Fruit fly (Drosophila melanogaster) whole organism, embryonic: ENCODE measurements around the gene ato.

Experiments
- Abd-B ChIP-seq: fragments of 200-800 bp; sonication (Bioruptor generic); optimal IDR thresholded peaks from 2 replicates; lab custom pipeline; 2018; ENCODE audit warnings: missing biosample characterization, mild to moderate bottlenecking, missing genetic modification characterization, moderate library complexity
- Bdp1 ChIP-seq: fragments of 200-800 bp; sonication (Bioruptor generic); optimal IDR thresholded peaks from 3 replicates; lab custom pipeline; 2016; ENCODE audit warnings: missing biosample characterization, missing genetic modification characterization
- Bgb ChIP-seq: fragments of 200-800 bp; sonication (Bioruptor generic); IDR thresholded peaks from 2 replicates; pipeline ENCODE4 v1.3.6; 2022; ENCODE audit warnings: missing biosample characterization, missing genetic modification characterization; ENCODE audit not compliant: partially characterized antibody
- CG11695 ChIP-seq: fragments of 200-800 bp; sonication (Bioruptor generic); IDR thresholded peaks from 3 replicates; pipeline ENCODE4 v1.3.6; 2022; ENCODE audit warnings: missing biosample characterization, missing genetic modification characterization
- CG12659 ChIP-seq: fragments of 200-800 bp; sonication (Bioruptor generic); optimal IDR thresholded peaks from 3 replicates; lab custom pipeline; 2017; ENCODE audit warnings: mild to moderate bottlenecking, missing biosample characterization, missing genetic modification reagents, missing genetic modification characterization
- CG13287 ChIP-seq: fragments of 200-800 bp; sonication (Bioruptor generic); IDR thresholded peaks from 2 replicates; pipeline ENCODE4 v1.3.6; 2022; ENCODE audit warnings: missing biosample characterization, missing genetic modification characterization; ENCODE audit not compliant: partially characterized antibody
- CG14965 ChIP-seq: fragments of 200-800 bp; sonication (Bioruptor generic); optimal IDR thresholded peaks from 2 replicates; lab custom pipeline; 2016; ENCODE audit warnings: missing biosample characterization, missing genetic modification characterization, borderline replicate concordance
- CG15479 ChIP-seq: fragments of 200-800 bp; sonication (Bioruptor generic); optimal IDR thresholded peaks from 3 replicates; lab custom pipeline; 2019; ENCODE audit warnings: missing biosample characterization, mild to moderate bottlenecking, missing genetic modification characterization, moderate library complexity
- CG16813 ChIP-seq: fragments of 200-800 bp; sonication (Bioruptor generic); IDR thresholded peaks from 3 replicates; pipeline ENCODE4 v1.3.6; 2022; ENCODE audit warnings: missing biosample characterization, missing genetic modification characterization; ENCODE audit not compliant: partially characterized antibody
- CG2875 ChIP-seq: fragments of 200-800 bp; sonication (Bioruptor generic); optimal IDR thresholded peaks from 2 replicates; lab custom pipeline; 2017; ENCODE audit warnings: missing biosample characterization, mild to moderate bottlenecking, missing genetic modification characterization, missing genetic modification reagents
- CG30431 ChIP-seq: fragments of 200-800 bp; sonication (Bioruptor generic); optimal IDR thresholded peaks from 2 replicates; lab custom pipeline; 2017; ENCODE audit warnings: missing biosample characterization, missing genetic modification characterization
- CG31441 ChIP-seq: fragments of 200-800 bp; sonication (Bioruptor generic); IDR thresholded peaks from 2 replicates; pipeline ENCODE4 v1.3.6; 2022; ENCODE audit warnings: missing biosample characterization, missing genetic modification characterization
- CG33557 ChIP-seq: fragments of 200-800 bp; sonication (Bioruptor generic); optimal IDR thresholded peaks from 2 replicates; lab custom pipeline; 2019; ENCODE audit warnings: missing biosample characterization, mild to moderate bottlenecking, missing genetic modification characterization, moderate library complexity
- CG3407 ChIP-seq: fragments of 200-800 bp; sonication (Bioruptor generic); optimal IDR thresholded peaks from 2 replicates; lab custom pipeline; 2018; ENCODE audit warnings: missing biosample characterization, mild to moderate bottlenecking, missing genetic modification characterization
- CG4282 ChIP-seq: fragments of 200-800 bp; sonication (Bioruptor generic); optimal IDR thresholded peaks from 2 replicates; lab custom pipeline; 2016; ENCODE audit warnings: missing biosample characterization, missing genetic modification characterization
- CG4707 ChIP-seq: fragments of 200-800 bp; sonication (Bioruptor generic); optimal IDR thresholded peaks from 2 replicates; lab custom pipeline; 2018; ENCODE audit warnings: missing biosample characterization, mild to moderate bottlenecking, missing genetic modification characterization, moderate library complexity
- CG6254 ChIP-seq: fragments of 200-800 bp; sonication (Bioruptor generic); optimal IDR thresholded peaks from 3 replicates; lab custom pipeline; 2017; ENCODE audit warnings: mild to moderate bottlenecking, missing biosample characterization, missing genetic modification reagents, missing genetic modification characterization
- CG6791 ChIP-seq: fragments of 200-800 bp; sonication (Bioruptor generic); IDR thresholded peaks from 3 replicates; pipeline ENCODE4 v1.3.6; 2022; ENCODE audit warnings: missing biosample characterization, missing genetic modification characterization; ENCODE audit not compliant: partially characterized antibody
- CG7556 ChIP-seq: fragments of 200-800 bp; sonication (Bioruptor generic); optimal IDR thresholded peaks from 2 replicates; lab custom pipeline; 2017; ENCODE audit warnings: missing biosample characterization, mild to moderate bottlenecking, missing genetic modification characterization
- CG8290 ChIP-seq, 3 experiments: fragments of 200-800 bp; sonication (Bioruptor generic); optimal IDR thresholded peaks; 2 replicates each; lab custom pipeline; 2016 to 2019; ENCODE audit warnings: missing biosample characterization in 3 of 3, missing genetic modification characterization in 3 of 3, mild to moderate bottlenecking in 2 of 3, moderate library complexity in 1 of 3
- CG8924 ChIP-seq: fragments of 200-800 bp; optimal IDR thresholded peaks from 3 replicates; lab custom pipeline; 2019; ENCODE audit warnings: missing biosample characterization, mild to moderate bottlenecking, missing genetic modification characterization, moderate library complexity
- Camta ChIP-seq: fragments of 200-800 bp; sonication (Bioruptor generic); optimal IDR thresholded peaks from 2 replicates; lab custom pipeline; 2016; ENCODE audit warnings: missing biosample characterization, missing genetic modification characterization
- Dll ChIP-seq: fragments of 200-800 bp; sonication (Bioruptor generic); IDR thresholded peaks from 4 replicates; pipeline ENCODE4 v1.3.6; 2022; ENCODE audit warnings: missing biosample characterization, missing genetic modification characterization; ENCODE audit not compliant: partially characterized antibody
- Dp ChIP-seq: fragments of 200-800 bp; sonication (Bioruptor generic); optimal IDR thresholded peaks from 2 replicates; lab custom pipeline; 2018; ENCODE audit warnings: missing biosample characterization, mild to moderate bottlenecking, missing genetic modification characterization, moderate library complexity
- Fer3 ChIP-seq: fragments of 200-800 bp; sonication (Bioruptor generic); optimal IDR thresholded peaks from 2 replicates; lab custom pipeline; 2018; ENCODE audit warnings: missing biosample characterization, mild to moderate bottlenecking, missing genetic modification characterization, moderate library complexity
- Gsc ChIP-seq: fragments of 200-800 bp; sonication (Bioruptor generic); IDR thresholded peaks from 2 replicates; pipeline ENCODE4 v1.3.6; 2022; ENCODE audit warnings: missing biosample characterization, missing genetic modification characterization
- Hr39 ChIP-seq: fragments of >200 bp; optimal IDR thresholded peaks from 2 replicates; lab custom pipeline; 2017
- MESR4 ChIP-seq: fragments of 200-800 bp; sonication (Bioruptor generic); optimal IDR thresholded peaks from 2 replicates; lab custom pipeline; 2018; ENCODE audit warnings: missing biosample characterization, mild to moderate bottlenecking, missing genetic modification characterization, moderate library complexity
- Med ChIP-seq: fragments of 200-800 bp; sonication (Bioruptor generic); peaks from one replicate; lab custom pipeline; 2016; ENCODE audit warnings: missing biosample characterization, missing genetic modification characterization, mild to moderate bottlenecking, inconsistent platforms, moderate library complexity
- Oli ChIP-seq: fragments of 200-800 bp; sonication (Bioruptor generic); optimal IDR thresholded peaks from 2 replicates; lab custom pipeline; 2018; ENCODE audit warnings: missing biosample characterization, mild to moderate bottlenecking, missing genetic modification characterization, moderate library complexity
- Sry-β ChIP-seq: fragments of 200-800 bp; sonication (Bioruptor generic); optimal IDR thresholded peaks from 2 replicates; lab custom pipeline; 2018; ENCODE audit warnings: missing biosample characterization, mild to moderate bottlenecking, missing genetic modification characterization, moderate library complexity
- Stat92E ChIP-seq, 3 experiments: fragments of >200 bp in 2 of 3; fragments of 200-800 bp in 1 of 3; sonication (Bioruptor generic) in 1 of 3; optimal IDR thresholded peaks; 2 replicates each; lab custom pipeline; 2017 to 2019; ENCODE audit warnings: missing biosample characterization in 3 of 3, missing genetic modification characterization in 3 of 3, mild to moderate bottlenecking in 1 of 3, moderate library complexity in 1 of 3
- amos ChIP-seq: fragments of 200-800 bp; sonication (Bioruptor generic); IDR thresholded peaks from 2 replicates; pipeline ENCODE4 v1.3.6; 2022; ENCODE audit warnings: missing biosample characterization, missing genetic modification characterization; ENCODE audit not compliant: partially characterized antibody
- dmrt99B ChIP-seq: fragments of 200-800 bp; sonication (Bioruptor generic); optimal IDR thresholded peaks from 2 replicates; lab custom pipeline; 2018; ENCODE audit warnings: missing biosample characterization, mild to moderate bottlenecking, missing genetic modification characterization, moderate library complexity
- dysf ChIP-seq: fragments of 200-800 bp; sonication (Bioruptor generic); IDR thresholded peaks from 3 replicates; pipeline ENCODE4 v1.3.6; 2022; ENCODE audit warnings: missing biosample characterization, missing genetic modification characterization
- grau ChIP-seq: fragments of 200-800 bp; optimal IDR thresholded peaks from 3 replicates; lab custom pipeline; 2019; ENCODE audit warnings: missing biosample characterization, mild to moderate bottlenecking, missing genetic modification characterization, moderate library complexity
- gt ChIP-seq: fragments of 200-800 bp; sonication (Bioruptor generic); IDR thresholded peaks from 2 replicates; pipeline ENCODE4 v1.3.6; 2022; ENCODE audit warnings: missing biosample characterization, missing genetic modification characterization
- knrl ChIP-seq: fragments of 200-800 bp; sonication (Bioruptor generic); IDR thresholded peaks from 3 replicates; pipeline ENCODE4 v1.3.6; 2022; ENCODE audit warnings: missing biosample characterization, missing genetic modification characterization; ENCODE audit not compliant: partially characterized antibody
- nom ChIP-seq: fragments of 200-800 bp; sonication (Bioruptor generic); optimal IDR thresholded peaks from 2 replicates; lab custom pipeline; 2017; ENCODE audit warnings: missing biosample characterization, missing genetic modification characterization, mild to moderate bottlenecking, moderate library complexity, missing genetic modification reagents
- phol ChIP-seq: fragments of 200-800 bp; sonication (Bioruptor generic); optimal IDR thresholded peaks from 3 replicates; lab custom pipeline; 2018; ENCODE audit warnings: missing biosample characterization, mild to moderate bottlenecking, missing genetic modification characterization, moderate library complexity
- pzg ChIP-seq: fragments of 200-800 bp; sonication (Bioruptor generic); optimal IDR thresholded peaks from 3 replicates; lab custom pipeline; 2018; ENCODE audit warnings: missing biosample characterization, mild to moderate bottlenecking, missing genetic modification characterization, moderate library complexity
- ranshi ChIP-seq: fragments of 200-800 bp; sonication (Bioruptor generic); IDR thresholded peaks from 2 replicates; pipeline ENCODE4 v1.3.6; 2022; ENCODE audit warnings: missing biosample characterization, missing genetic modification characterization
- rib ChIP-seq: fragments of 200-800 bp; sonication (Bioruptor generic); IDR thresholded peaks from 2 replicates; pipeline ENCODE4 v1.3.6; 2022; ENCODE audit warnings: missing biosample characterization, missing genetic modification characterization
- sc ChIP-seq, 3 experiments: fragments of >200 bp in 2 of 3; fragments of 200-800 bp in 1 of 3; sonication (Bioruptor generic) in 1 of 3; optimal IDR thresholded peaks; 2 replicates in 2 of 3; 3 replicates in 1 of 3; lab custom pipeline; 2017; ENCODE audit warnings: mild to moderate bottlenecking in 1 of 3, missing biosample characterization in 1 of 3, missing genetic modification characterization in 1 of 3, missing genetic modification reagents in 1 of 3
- sd ChIP-seq: fragments of 200-800 bp; sonication (Bioruptor generic); optimal IDR thresholded peaks from 3 replicates; lab custom pipeline; 2018; ENCODE audit warnings: missing biosample characterization, mild to moderate bottlenecking, missing genetic modification characterization, moderate library complexity
- tin ChIP-seq: fragments of 200-800 bp; sonication (Bioruptor generic); optimal IDR thresholded peaks from 3 replicates; lab custom pipeline; 2016; ENCODE audit warnings: missing biosample characterization, missing genetic modification characterization
- tll ChIP-seq, 2 experiments: fragments of 200-800 bp in 1 of 2; fragments of >200 bp in 1 of 2; sonication (Bioruptor generic) in 1 of 2; optimal IDR thresholded peaks; 2 replicates each; lab custom pipeline; 2017 to 2019; ENCODE audit warnings: missing biosample characterization in 2 of 2, missing genetic modification characterization in 2 of 2, mild to moderate bottlenecking in 1 of 2, moderate library complexity in 1 of 2
- toy ChIP-seq: fragments of 200-800 bp; sonication (Bioruptor generic); IDR thresholded peaks from 2 replicates; pipeline ENCODE4 v1.3.6; 2022; ENCODE audit warnings: missing biosample characterization, missing genetic modification characterization

ato gene

dm6 chr3R:8240302-8240682, 37.6 kb upstream of the ato start, which contains the start of gene Ada2b (continued):
- TF ChIP-seq amos (peak; percentile 45; the same call in 1 of the 2 replicates), gt (no peak), phol (peak; percentile 99), Dll (GFP tag; lab: Robert Waterston, UW) (0 out of 4 replicates have a peak, but pooled peaks have one; percentile 37), Abd-B (GFP tag; lab: Kevin White, UChicago) (no peak), knrl (GFP tag; lab: Robert Waterston, UW) (no peak), CG15479 (GFP tag; lab: Kevin White, UChicago) (peak; percentile 40), MESR4 (peak; percentile 97), CG31441 (GFP tag; lab: Robert Waterston, UW) (0 out of 2 replicates have a peak, but pooled peaks have one; percentile 4), CG30431 (no peak), CG14965 (no peak), Gsc (GFP tag; lab: Robert Waterston, UW) (no peak), Bgb (GFP tag; lab: Robert Waterston, UW) (peak; percentile 47), Sry-β (GFP tag; lab: Kevin White, UChicago) (peak; percentile 93), Med (GFP tag; lab: Kevin White, UChicago) (peak; percentile 66), CG6254 (GFP tag; lab: Kevin White, UChicago) (no peak), tll (GFP tag; optimal IDR thresholded peaks at IDR 0.05; lab: Kevin White, UChicago) (peak in 1 of 2 experiments; percentile 50), tin (GFP tag; lab: Kevin White, UChicago) (no peak), sc (optimal IDR thresholded peaks at IDR 0.05; lab: Kevin White, UChicago) (no peak), sc (GFP tag; optimal IDR thresholded peaks at IDR 0.05; lab: Kevin White, UChicago) (no peak), CG2875 (GFP tag; lab: Kevin White, UChicago) (no peak), CG7556 (GFP tag; lab: Kevin White, UChicago) (no peak), rib (peak; percentile 32; the same call in 1 of the 2 replicates), toy (GFP tag; lab: Robert Waterston, UW) (no peak), CG13287 (GFP tag; lab: Robert Waterston, UW) (peak; percentile 35; the same call in 1 of the 2 replicates), CG8924 (no peak), Camta (GFP tag; lab: Kevin White, UChicago) (no peak), pzg (peak; percentile 73), CG6791 (GFP tag; lab: Robert Waterston, UW) (peak; percentile 34; the same call in 1 of the 3 replicates), CG8290 (GFP tag; optimal IDR thresholded peaks at IDR 0.05; lab: Kevin White, UChicago) (no peak), CG8290 (tag; optimal IDR thresholded peaks at IDR 0.05; lab: Kevin White, UChicago) (peak in 1 of 2 experiments; percentile 23)

dm6 chr3R:8243720-8244119, 34.1 kb upstream of the ato start, which contains the start of the genes CG9636, CG18749 and CG33722:
CG9636 (minus strand) TSS chr3R:8243792.
CG18749 (plus strand) TSS chr3R:8244055.
CG33722 (plus strand) TSS chr3R:8244055.
- TF ChIP-seq CG33557 (GFP tag; lab: Kevin White, UChicago): peak; percentile 74
- no peak for TF ChIP-seq Hr39 (lab: Kevin White, UChicago)
- peak; percentile 33 for TF ChIP-seq nom
- peak; percentile 49 for TF ChIP-seq sd (tag; lab: Kevin White, UChicago)
- no peak for TF ChIP-seq CG4282 (GFP tag; lab: Kevin White, UChicago)
- TF ChIP-seq dysf (GFP tag; lab: Robert Waterston, UW): peak; percentile 53; the same call in 2 of the 3 replicates
- TF ChIP-seq Fer3 (tag; lab: Kevin White, UChicago): peak; percentile 56
- peak; percentile 64; the same call in 2 of the 3 replicates for TF ChIP-seq CG11695 (GFP tag; lab: Robert Waterston, UW)
- 0 out of 2 replicates have a peak, but pooled peaks have one; percentile 42 for TF ChIP-seq ranshi (GFP tag; lab: Robert Waterston, UW)
- no peak for TF ChIP-seq CG4707 (GFP tag; lab: Kevin White, UChicago)
- TF ChIP-seq Bdp1 (GFP tag; lab: Kevin White, UChicago): peak; percentile 20
- TF ChIP-seq CG16813 (GFP tag; lab: Robert Waterston, UW): peak; percentile 96
- TF ChIP-seq Oli (tag; lab: Kevin White, UChicago): peak; percentile 36
- peak in 1 of 3 experiments; percentile 74 for TF ChIP-seq Stat92E (GFP tag; optimal IDR thresholded peaks at IDR 0.05; lab: Kevin White, UChicago)
- TF ChIP-seq dmrt99B (tag; lab: Kevin White, UChicago): no peak
- peak; percentile 48 for TF ChIP-seq Dp
- peak; percentile 86 for TF ChIP-seq CG12659 (GFP tag; lab: Kevin White, UChicago)
- peak; percentile 71 for TF ChIP-seq grau (tag; lab: Kevin White, UChicago)
- peak; percentile 60 for TF ChIP-seq CG3407 (GFP tag; lab: Kevin White, UChicago)
